Worm (Caenorhabditis elegans): Measurements from ENCODE around the gene C11H1.9.

C11H1.9 gene

DNA sequence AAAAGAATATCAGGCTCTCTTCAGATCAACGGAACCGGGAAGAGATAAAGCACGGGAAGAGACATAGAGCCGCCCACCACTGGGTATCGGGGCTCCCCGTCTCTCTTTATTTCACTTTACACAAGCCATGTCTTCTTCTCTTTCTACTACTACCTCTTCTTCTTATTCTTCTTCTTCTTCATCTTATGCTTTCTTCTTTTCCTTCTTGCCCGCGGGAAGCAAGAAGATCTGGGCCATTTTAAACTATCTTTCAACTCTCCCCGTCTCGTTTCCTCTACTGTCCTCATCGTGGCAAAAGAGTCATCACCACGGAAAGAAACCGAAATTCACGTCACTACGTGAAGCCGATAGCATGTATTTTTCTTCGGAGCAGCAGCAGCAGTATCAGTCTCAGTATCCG is 27.6 kb downstream of the C11H1.9 start:
- no peak for TF ChIP-seq mdt-29 (GFP tag; IDR thresholded peaks at IDR 0.05)
- TF ChIP-seq vab-7 (GFP tag; IDR thresholded peaks at IDR 0.05) = no peak
- TF ChIP-seq madf-9 (GFP tag; conservative IDR thresholded peaks at IDR 0.05) = no peak
- TF ChIP-seq gei-8 (GFP tag; optimal IDR thresholded peaks at IDR 0.05) = no peak
- no peak for TF ChIP-seq F49E8.2 (tag; optimal IDR thresholded peaks at IDR 0.05; ENCODE audit: borderline replicate concordance)
- TF ChIP-seq ZK337.2 (GFP tag; IDR thresholded peaks at IDR 0.05) = no peak
- no peak for TF ChIP-seq mxl-2 (GFP tag; conservative IDR thresholded peaks at IDR 0.05)
- peak; percentile 19 for TF ChIP-seq nhr-11 (tag; optimal IDR thresholded peaks at IDR 0.05)
- peak; percentile 47 for TF ChIP-seq aha-1 (tag)
- TF ChIP-seq duxl-1 (tag; optimal IDR thresholded peaks at IDR 0.05; ENCODE audit: poor library complexity) = no peak
- no peak for TF ChIP-seq hlh-30 (tag; optimal IDR thresholded peaks at IDR 0.05; ENCODE audit: insufficient read depth)
- no peak for TF ChIP-seq sdz-12 (GFP tag; optimal IDR thresholded peaks at IDR 0.05)
- no peak for TF ChIP-seq nhr-76 (tag; optimal IDR thresholded peaks at IDR 0.05)
- TF ChIP-seq hlh-11 (tag; optimal IDR thresholded peaks at IDR 0.05) = peak; percentile 29
- no peak for TF ChIP-seq R02D3.7 (tag; optimal IDR thresholded peaks at IDR 0.05)
- TF ChIP-seq egl-27 (tag; optimal IDR thresholded peaks at IDR 0.05) = no peak
- TF ChIP-seq ctbp-1 (GFP tag; IDR thresholded peaks at IDR 0.05) = no peak
- TF ChIP-seq ztf-7 (tag; optimal IDR thresholded peaks at IDR 0.05) = no peak
- TF ChIP-seq hmg-1.1 (GFP tag; IDR thresholded peaks at IDR 0.05) = no peak
- no peak for TF ChIP-seq lin-13 (GFP tag; optimal IDR thresholded peaks at IDR 0.05)
- peak; percentile 22; the same call in 1 of the 2 replicates for TF ChIP-seq set-16 (GFP tag; IDR thresholded peaks at IDR 0.05)
- no peak for TF ChIP-seq dpl-1 (GFP tag; optimal IDR thresholded peaks at IDR 0.05)
- TF ChIP-seq nhr-28 (tag; optimal IDR thresholded peaks at IDR 0.05) = no peak
- no peak for TF ChIP-seq nhr-237 (tag; optimal IDR thresholded peaks at IDR 0.05)
- TF ChIP-seq egl-43 (GFP tag; IDR thresholded peaks at IDR 0.05) = no peak
- peak in 1 of 2 experiments; percentile 72 for TF ChIP-seq daf-16 (GFP tag; optimal IDR thresholded peaks at IDR 0.05)
- TF ChIP-seq daf-16 (tag; optimal IDR thresholded peaks at IDR 0.05) = no peak
- TF ChIP-seq F44E2.7 (GFP tag; IDR thresholded peaks at IDR 0.05) = no peak
- TF ChIP-seq cey-2 (tag; optimal IDR thresholded peaks at IDR 0.05; ENCODE audit: borderline replicate concordance, insufficient read depth) = no peak
- no peak for TF ChIP-seq zfp-3 (GFP tag; conservative IDR thresholded peaks at IDR 0.05)
- no peak for TF ChIP-seq ZK546.5 (tag; optimal IDR thresholded peaks at IDR 0.05)
- TF ChIP-seq zip-11 (GFP tag; IDR thresholded peaks at IDR 0.05) = no peak
- TF ChIP-seq dmd-6 (GFP tag; IDR thresholded peaks at IDR 0.05) = no peak
- TF ChIP-seq nhr-111 (GFP tag; optimal IDR thresholded peaks at IDR 0.05) = no peak
- no peak for TF ChIP-seq lin-38 (GFP tag; IDR thresholded peaks at IDR 0.05)

DNA sequence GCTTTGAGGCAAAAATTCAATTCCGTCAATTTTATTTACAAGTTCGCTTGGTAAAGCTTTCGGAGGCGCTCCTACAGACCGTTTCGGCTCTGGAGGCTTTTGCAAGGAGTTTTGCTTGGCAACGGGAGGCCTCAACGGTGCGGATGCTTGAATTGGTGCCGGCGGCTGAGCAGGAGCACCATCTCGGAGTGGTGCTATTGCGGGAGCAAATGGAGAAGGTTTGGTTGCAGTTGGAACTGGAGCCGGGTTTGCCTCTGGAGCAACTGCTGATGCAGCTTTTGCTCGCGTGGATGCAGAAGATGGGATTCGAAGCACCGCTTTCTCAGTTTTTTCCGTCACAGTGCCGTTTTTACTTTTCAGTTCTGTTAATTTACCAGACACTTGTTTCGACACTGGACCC is 30.2 kb downstream of the C11H1.9 start:
- peak; percentile 73 for TF ChIP-seq aha-1 (tag)
- peak; percentile 82 for TF ChIP-seq set-16 (GFP tag; IDR thresholded peaks at IDR 0.05)
- no peak for TF ChIP-seq zfp-2 (tag; optimal IDR thresholded peaks at IDR 0.05)

DNA sequence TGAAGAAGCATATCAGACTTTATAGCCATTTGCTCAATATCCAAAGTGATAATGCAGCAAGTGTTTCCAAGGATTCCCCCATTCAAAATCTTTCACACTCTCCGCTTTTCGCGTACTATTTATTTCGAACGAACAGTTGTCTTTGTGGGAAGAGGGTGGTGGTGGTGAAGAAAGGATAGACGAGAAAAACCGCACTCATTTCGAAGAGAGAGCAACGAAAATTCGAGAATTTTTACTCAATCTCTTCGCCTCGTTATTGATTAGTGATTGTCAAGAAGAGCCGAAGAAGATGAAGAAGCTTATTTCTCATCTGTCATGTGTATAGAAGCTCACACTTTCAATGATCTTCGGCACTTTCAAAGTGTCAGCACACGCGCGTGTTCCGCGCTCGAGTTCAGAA is 32.3 kb downstream of the C11H1.9 start:
- TF ChIP-seq F49E8.2 (tag; optimal IDR thresholded peaks at IDR 0.05; ENCODE audit: borderline replicate concordance) = no peak
- no peak for TF ChIP-seq mdl-1 (tag; optimal IDR thresholded peaks at IDR 0.05)
- TF ChIP-seq arid-1 (GFP tag; conservative IDR thresholded peaks at IDR 0.05) = no peak
- no peak for TF ChIP-seq nhr-41 (GFP tag; IDR thresholded peaks at IDR 0.05)
- peak; percentile 91 for TF ChIP-seq nhr-11 (tag; optimal IDR thresholded peaks at IDR 0.05)
- TF ChIP-seq ceh-32 (tag; optimal IDR thresholded peaks at IDR 0.05; ENCODE audit: poor library complexity) = no peak
- 0 out of 2 replicates have a peak, but pooled peaks have one; percentile 2 for TF ChIP-seq ZK337.2 (GFP tag; IDR thresholded peaks at IDR 0.05)
- peak; percentile 25; the same call in 1 of the 2 replicates for TF ChIP-seq hmg-1.1 (GFP tag; IDR thresholded peaks at IDR 0.05)
- TF ChIP-seq snpc-4 (tag; optimal IDR thresholded peaks at IDR 0.05) = no peak
- TF ChIP-seq ceh-20 (GFP tag; IDR thresholded peaks at IDR 0.05) = no peak
- TF ChIP-seq hlh-30 (tag; optimal IDR thresholded peaks at IDR 0.05; ENCODE audit: insufficient read depth) = peak; percentile 33
- peak; percentile 53 for TF ChIP-seq hlh-11 (tag; optimal IDR thresholded peaks at IDR 0.05)
- no peak for TF ChIP-seq mep-1 (tag; optimal IDR thresholded peaks at IDR 0.05)
- no peak for TF ChIP-seq dmd-9 (GFP tag; IDR thresholded peaks at IDR 0.05)
- TF ChIP-seq madf-9 (GFP tag; conservative IDR thresholded peaks at IDR 0.05) = no peak
- no peak for TF ChIP-seq T26A8.4 (GFP tag; IDR thresholded peaks at IDR 0.05)
- TF ChIP-seq daf-16 (GFP tag; optimal IDR thresholded peaks at IDR 0.05) = peak in 1 of 2 experiments; percentile 84
- TF ChIP-seq daf-16 (tag; optimal IDR thresholded peaks at IDR 0.05) = no peak
- TF ChIP-seq aha-1 (tag) = peak; percentile 85
- TF ChIP-seq zag-1 (tag; optimal IDR thresholded peaks at IDR 0.05) = no peak
- TF ChIP-seq F44E2.7 (GFP tag; IDR thresholded peaks at IDR 0.05) = no peak
